Fruit fly (Drosophila melanogaster) whole organism, prepupa: ENCODE data around the gene CG6055.

Experiments used
- CG11762 ChIP-seq: fragments of 200-800 bp; sonication (Bioruptor generic); optimal IDR thresholded peaks from 3 replicates; lab custom pipeline; 2016; ENCODE audit warnings: missing biosample characterization, missing genetic modification characterization; ENCODE audit not compliant: insufficient read depth
- CG6854 ChIP-seq: fragments of 200-800 bp; sonication (Bioruptor generic); optimal IDR thresholded peaks from 2 replicates; lab custom pipeline; 2017; ENCODE audit warnings: missing biosample characterization, mild to moderate bottlenecking, missing genetic modification characterization
- CG9139 ChIP-seq: fragments of 200-800 bp; sonication (Bioruptor generic); optimal IDR thresholded peaks from 3 replicates; lab custom pipeline; 2017; ENCODE audit warnings: missing biosample characterization, mild to moderate bottlenecking, missing genetic modification characterization
- Eip75B ChIP-seq: fragments of 200-800 bp; sonication (Bioruptor generic); optimal IDR thresholded peaks from 3 replicates; lab custom pipeline; 2016; ENCODE audit warnings: missing biosample characterization, missing genetic modification characterization
- Eip78C ChIP-seq: fragments of 200-800 bp; sonication (Bioruptor generic); peaks from one replicate; lab custom pipeline; 2016; ENCODE audit warnings: missing biosample characterization, missing genetic modification characterization
- Ets21C ChIP-seq: fragments of 200-800 bp; sonication (Bioruptor generic); optimal IDR thresholded peaks from 3 replicates; lab custom pipeline; 2016; ENCODE audit warnings: missing biosample characterization, missing genetic modification characterization
- Hr39 ChIP-seq: fragments of 200-800 bp; sonication (Bioruptor generic); optimal IDR thresholded peaks from 2 replicates; lab custom pipeline; 2016; ENCODE audit warnings: missing biosample characterization, missing genetic modification characterization
- Hr4 ChIP-seq: fragments of 200-800 bp; sonication (Bioruptor generic); optimal IDR thresholded peaks from 3 replicates; lab custom pipeline; 2016; ENCODE audit warnings: missing biosample characterization, missing genetic modification characterization
- OdsH ChIP-seq: fragments of 200-800 bp; sonication (Bioruptor generic); optimal IDR thresholded peaks from 3 replicates; lab custom pipeline; 2016; ENCODE audit warnings: missing biosample characterization, missing genetic modification characterization
- cyc ChIP-seq: fragments of 200-800 bp; sonication (Bioruptor generic); optimal IDR thresholded peaks from 3 replicates; lab custom pipeline; 2016; ENCODE audit warnings: missing biosample characterization, missing genetic modification characterization
- dac ChIP-seq: fragments of 200-800 bp; sonication (Bioruptor generic); optimal IDR thresholded peaks from 2 replicates; lab custom pipeline; 2017; ENCODE audit warnings: missing biosample characterization, mild to moderate bottlenecking, missing genetic modification characterization
- pdm3 ChIP-seq: fragments of 200-800 bp; sonication (Bioruptor generic); optimal IDR thresholded peaks from 3 replicates; lab custom pipeline; 2016; ENCODE audit warnings: missing biosample characterization, missing genetic modification characterization

dm6 chr2L:7434737-7435356 is 31.5 kb upstream of the CG6055 start:
- TF ChIP-seq OdsH (GFP tag; lab: Kevin White, UChicago) (peak; percentile 35), dac (GFP tag; lab: Kevin White, UChicago) (no peak), CG6854 (GFP tag; lab: Kevin White, UChicago) (peak; percentile 36), pdm3 (no peak), Hr39 (no peak), cyc (GFP tag; lab: Kevin White, UChicago) (peak; percentile 20), CG9139 (peak; percentile 45), Ets21C (no peak), Hr4 (GFP tag; lab: Kevin White, UChicago) (peak; percentile 14), Eip75B (no peak), Eip78C (GFP tag; lab: Kevin White, UChicago) (peak; percentile 77), CG11762 (GFP tag; lab: Kevin White, UChicago) (peak; percentile 14)
